Fruit fly (Drosophila melanogaster) Kc167 (cell line): ENCODE results near the gene CG6733.

Source experiments
- Myc ChIP-seq: fragments of >200 bp; optimal IDR thresholded peaks from 2 replicates; lab custom pipeline; 2017; ENCODE audit warnings: missing external identifiers
- Sin3A ChIP-seq: fragments of >200 bp; optimal IDR thresholded peaks from 2 replicates; lab custom pipeline; 2018; ENCODE audit warnings: missing external identifiers
- h ChIP-seq: fragments of >200 bp; optimal IDR thresholded peaks from 3 replicates; lab custom pipeline; 2018; ENCODE audit warnings: missing external identifiers
- insv ChIP-seq: fragments of >200 bp; optimal IDR thresholded peaks from 3 replicates; lab custom pipeline; 2018; ENCODE audit warnings: missing external identifiers
- psq ChIP-seq: fragments of >200 bp; optimal IDR thresholded peaks from 2 replicates; lab custom pipeline; 2017; ENCODE audit warnings: missing external identifiers
- ttk ChIP-seq: sonication (Bioruptor generic); optimal IDR thresholded peaks from 2 replicates; lab custom pipeline; 2017; ENCODE audit warnings: missing external identifiers

dm6 chr3R:23133301-23133828 lies 35.8 kb downstream of the CG6733 start:
- no peak for TF ChIP-seq psq (lab: Kevin White, UChicago)
- TF ChIP-seq ttk = no peak
- TF ChIP-seq Myc = no peak
- no peak for TF ChIP-seq Sin3A
- no peak for TF ChIP-seq h
- TF ChIP-seq insv (lab: Kevin White, UChicago) = no peak
